Fruit fly (Drosophila melanogaster) whole organism, larva: ENCODE data around the gene tant.

Experiments
- noc ChIP-seq: fragments of 200-800 bp; sonication (Bioruptor generic); optimal IDR thresholded peaks from 3 replicates; lab custom pipeline; 2019; ENCODE audit warnings: missing biosample characterization, mild to moderate bottlenecking, missing genetic modification characterization, moderate library complexity

The tant gene

DNA sequence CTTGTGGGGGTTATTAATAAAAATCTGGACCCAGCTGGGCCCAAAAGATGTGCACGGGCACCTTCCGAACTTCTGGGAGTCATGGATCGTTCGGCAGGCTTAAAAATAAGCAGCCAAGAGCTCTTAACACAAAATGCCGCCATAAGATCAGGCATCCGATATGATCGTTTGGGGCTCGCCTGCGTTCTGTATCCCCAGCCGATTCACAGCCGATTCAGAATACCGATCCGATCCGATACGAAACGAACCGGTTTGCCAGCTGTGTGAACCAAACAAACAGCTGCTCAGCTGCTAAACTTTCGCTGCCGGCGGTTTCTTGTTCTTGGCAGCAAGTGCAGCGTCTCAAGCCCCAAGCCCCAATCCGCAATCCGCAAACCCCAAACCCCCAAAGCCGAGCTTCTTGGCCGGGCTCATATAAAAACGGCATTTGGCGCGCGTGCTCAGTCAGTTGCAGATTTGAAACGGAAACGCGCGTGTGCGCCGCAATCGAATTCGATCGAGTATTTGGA, 11.0 kb downstream of the tant start, which contains the start of gene CG42269:
Gene CG42269 (plus strand): TSS at position 416 of the 509 bp plus-strand sequence.
- TF ChIP-seq noc (tag; lab: Kevin White, UChicago): no peak

dm6 chr3L:6068178-6068577, 13.2 kb downstream of the tant start:
- no peak for TF ChIP-seq noc (tag; lab: Kevin White, UChicago)

DNA sequence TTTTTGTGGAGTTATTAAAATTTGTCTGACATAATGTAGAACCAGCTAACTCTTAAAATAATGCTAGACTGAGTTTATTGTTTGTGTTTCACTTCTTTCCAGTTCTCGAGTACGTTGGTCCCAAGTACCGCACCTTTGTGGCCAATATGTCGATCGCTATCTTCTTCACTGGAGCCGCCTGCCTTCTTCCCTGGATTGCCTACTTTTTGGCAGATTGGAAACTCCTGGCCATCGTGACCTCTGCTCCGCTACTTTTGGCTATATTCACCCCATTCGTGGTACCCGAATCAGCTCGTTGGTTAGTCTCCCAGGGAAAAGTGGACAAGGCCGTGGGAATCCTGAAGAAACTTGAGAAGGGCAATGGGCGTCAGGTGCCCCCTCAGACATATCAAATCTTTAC, 15.2 kb downstream of the tant start:
- no peak for TF ChIP-seq noc (tag; lab: Kevin White, UChicago)

DNA sequence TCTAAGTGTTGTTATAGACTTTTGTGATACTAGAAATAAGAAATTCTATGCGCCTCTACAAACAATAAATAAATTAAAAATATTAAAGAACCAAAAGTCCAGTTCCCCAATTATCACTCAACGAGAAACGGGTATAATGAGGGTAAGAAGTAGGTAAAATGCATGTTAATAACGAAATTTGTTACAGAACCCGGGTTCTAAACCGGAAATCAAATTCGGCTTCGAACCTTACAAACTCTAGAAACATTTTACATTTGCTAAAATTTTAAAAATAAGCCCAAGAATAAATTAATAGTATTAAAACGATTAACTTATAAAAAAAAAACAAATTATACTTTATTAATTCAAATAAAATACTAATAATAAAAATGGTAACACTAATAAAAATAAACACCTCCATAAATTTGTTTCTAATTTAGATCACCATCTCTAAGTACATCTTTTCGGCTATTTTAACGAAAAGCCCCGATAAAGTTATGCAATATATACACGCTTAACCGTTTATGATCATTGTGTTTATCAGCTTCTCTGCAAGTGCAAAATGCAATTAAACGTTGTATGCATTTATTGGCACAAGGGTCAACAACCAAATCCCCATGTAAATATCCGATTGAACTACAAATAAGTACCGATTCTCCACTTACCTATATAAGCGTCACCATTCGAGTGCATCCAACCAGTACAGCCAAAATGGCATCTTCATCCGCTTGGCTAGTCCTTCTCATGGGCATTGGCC, 16.7 kb downstream of the tant start, which contains the start of gene CG6602:
Gene CG6602 (plus strand): TSS at position 686 of the 736 bp plus-strand sequence.
- TF ChIP-seq noc (tag; lab: Kevin White, UChicago): no peak

dm6 chr3L:6074975-6075692, 20.2 kb downstream of the tant start, which contains the start of the genes CG13295 and CG6610:
Gene CG13295, minus strand, starts transcription at chr3L:6075245.
Gene CG6610, plus strand, starts transcription at chr3L:6075536.
- TF ChIP-seq noc (tag; lab: Kevin White, UChicago): peak; percentile 60

DNA sequence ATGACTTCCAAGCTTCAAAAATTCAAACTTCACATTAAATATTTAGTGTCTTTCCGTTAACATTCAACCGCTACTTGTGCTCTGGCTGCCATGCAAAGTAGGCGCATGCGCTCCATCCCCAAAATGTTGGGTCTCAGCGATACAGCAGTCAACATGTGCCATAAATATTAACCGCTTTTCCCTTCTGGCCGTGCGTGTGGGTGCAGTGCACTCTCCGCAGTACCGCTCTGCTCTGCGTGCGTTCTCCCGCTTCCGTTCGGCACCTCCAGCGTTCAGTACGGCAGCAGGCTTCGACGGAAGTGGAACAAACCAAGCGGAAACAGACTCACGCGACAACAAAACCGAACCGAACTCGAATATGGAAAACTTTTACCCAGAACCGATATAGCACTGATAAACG, 21.5 kb downstream of the tant start, which contains the start of gene ssp6:
Gene ssp6 (plus strand): TSS at position 294 of the 400 bp plus-strand sequence.
- TF ChIP-seq noc (tag; lab: Kevin White, UChicago): no peak

- TF ChIP-seq noc (tag; lab: Kevin White, UChicago): no peak
Measured at dm6 chr3L:6082561-6082960, 27.6 kb downstream of the tant start, which contains the start of gene CG13293. Gene CG13293, plus strand, starts transcription at chr3L:6082883.

DNA sequence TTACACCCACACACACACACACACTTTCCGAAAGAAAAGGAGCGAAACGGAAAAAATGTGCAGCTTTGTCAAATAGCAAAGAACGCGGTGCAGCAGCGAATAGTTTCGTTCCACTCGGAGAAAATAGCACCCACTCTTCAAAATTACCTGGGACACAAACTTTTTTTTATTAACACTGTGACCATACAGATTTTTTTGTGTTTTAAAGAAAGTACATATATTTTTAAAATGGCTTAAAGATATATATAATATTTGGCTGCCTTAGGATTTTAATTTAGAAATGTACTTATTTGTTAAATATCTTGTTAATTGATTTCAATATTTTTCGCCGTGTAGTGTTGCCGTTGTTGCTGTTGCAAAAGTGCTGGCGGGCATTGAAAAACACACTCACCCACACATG, 29.5 kb downstream of the tant start:
- TF ChIP-seq noc (tag; lab: Kevin White, UChicago): no peak

DNA sequence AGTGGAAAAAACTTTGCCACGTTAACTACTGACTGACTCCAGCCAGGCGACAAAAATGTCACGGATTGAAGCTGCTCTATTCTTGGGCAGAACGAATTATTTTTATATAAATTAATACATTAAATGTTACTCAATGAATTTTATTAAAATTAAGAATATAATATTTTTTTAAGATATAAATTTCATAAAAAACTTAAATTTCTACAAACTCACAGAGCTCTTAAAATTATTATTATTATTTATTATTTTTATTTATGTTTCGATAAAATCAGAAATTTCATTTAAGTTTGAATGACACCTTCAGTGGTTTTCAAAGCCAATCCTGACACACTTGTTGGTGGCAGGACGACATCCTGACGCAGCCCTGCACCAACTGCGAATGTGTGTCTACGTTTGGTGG, 30.2 kb downstream of the tant start:
- no peak for TF ChIP-seq noc (tag; lab: Kevin White, UChicago)

dm6 chr3L:6085988-6086387, 31.1 kb downstream of the tant start:
- TF ChIP-seq noc (tag; lab: Kevin White, UChicago): no peak

- TF ChIP-seq noc (tag; lab: Kevin White, UChicago): no peak
Measured at dm6 chr3L:6093213-6093612, 38.3 kb downstream of the tant start, which contains the start of gene CG10469. Gene CG10469, minus strand, starts transcription at chr3L:6093313.

DNA sequence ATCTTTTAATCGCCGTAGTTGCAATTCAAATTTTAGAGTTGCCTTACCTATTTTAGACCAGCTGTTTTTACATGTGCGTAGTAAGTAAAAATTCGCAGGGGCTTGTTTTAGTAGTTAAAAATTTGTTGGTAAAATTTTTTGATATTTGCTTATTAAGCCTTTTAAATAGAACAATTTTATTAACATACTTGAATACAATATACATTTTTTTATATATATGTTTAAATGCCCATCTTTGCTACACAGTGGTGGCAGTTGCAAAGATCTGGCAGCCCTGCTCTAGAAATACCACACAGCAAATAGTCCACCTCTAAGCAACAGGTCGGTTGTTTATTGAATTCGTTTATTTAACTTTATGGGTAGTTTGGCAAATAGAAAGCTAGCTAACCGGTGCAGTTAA, 39.8 kb downstream of the tant start, which contains the start of the genes CG10467 and loj:
Gene CG10467 (minus strand): TSS at position 51 of the 400 bp plus-strand sequence.
Gene loj (plus strand): TSS at position 291 of the 400 bp plus-strand sequence.
- peak; percentile 92 for TF ChIP-seq noc (tag; lab: Kevin White, UChicago)

DNA sequence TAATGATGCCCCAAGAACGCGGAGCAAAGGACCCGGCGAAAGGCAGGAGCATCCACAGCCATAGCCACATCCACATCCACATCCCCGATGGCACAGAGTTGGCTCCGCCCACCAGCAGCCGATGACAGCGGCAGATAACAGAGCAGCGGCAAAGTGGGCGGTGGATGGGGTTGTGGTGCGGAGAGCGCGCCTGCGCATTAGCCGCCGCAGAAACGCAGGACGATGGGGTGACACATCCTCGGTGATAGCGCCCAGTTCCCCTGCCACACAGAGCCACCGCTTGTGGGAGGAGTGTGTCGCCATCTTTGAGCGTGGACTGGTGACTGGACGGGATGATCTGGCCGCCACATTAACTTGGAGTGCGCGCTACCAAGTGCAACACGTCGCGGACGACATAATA, 42.3 kb downstream of the tant start, which contains the start of gene Ets65A:
Gene Ets65A (plus strand): TSS at position 348 of the 400 bp plus-strand sequence.
- no peak for TF ChIP-seq noc (tag; lab: Kevin White, UChicago)

dm6 chr3L:6103658-6104057, 48.7 kb downstream of the tant start:
- TF ChIP-seq noc (tag; lab: Kevin White, UChicago): no peak

DNA sequence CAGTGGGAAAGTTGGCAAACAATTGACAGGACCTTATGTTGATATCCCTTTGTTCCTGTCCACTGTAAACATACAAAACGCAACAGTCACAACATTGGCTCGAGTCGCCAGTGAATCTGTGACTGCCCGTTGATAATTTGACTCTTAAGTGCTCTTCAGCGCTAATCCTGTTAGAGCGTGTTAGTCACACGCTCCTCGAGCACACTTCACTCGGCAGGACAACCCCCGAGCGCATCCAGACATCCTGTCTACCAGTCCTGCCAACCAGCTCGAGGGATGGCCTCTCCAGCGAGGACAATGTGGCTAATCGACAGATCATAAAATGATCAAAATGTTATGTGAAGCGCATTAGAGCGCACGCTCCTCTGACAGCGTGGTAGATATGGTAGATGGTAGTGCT, 49.6 kb downstream of the tant start:
- TF ChIP-seq noc (tag; lab: Kevin White, UChicago): no peak

dm6 chr3L:6105435-6105834, 50.5 kb downstream of the tant start:
- TF ChIP-seq noc (tag; lab: Kevin White, UChicago): no peak
